Worm (Caenorhabditis elegans) whole organism, L2 larva: Measurements from ENCODE around the gene Y49F6C.8.

ENCODE experiments used
- F13H6.1 ChIP-seq: sonication (generic microtip); optimal IDR thresholded peaks from 2 replicates; lab custom pipeline; 2016; ENCODE audit warnings: missing genetic modification characterization, missing compliant biosample characterization
- blmp-1 ChIP-seq: sonication (generic microtip); optimal IDR thresholded peaks from 2 replicates; lab custom pipeline; 2017; ENCODE audit warnings: missing genetic modification characterization, mild to moderate bottlenecking, missing compliant biosample characterization, antibody characterized with exemption, moderate library complexity; ENCODE audit not compliant: insufficient read depth
- ceh-16 ChIP-seq: fragments of 150-350 bp; optimal IDR thresholded peaks from 2 replicates; lab custom pipeline; 2014; ENCODE audit warnings: missing biosample characterization, missing genetic modification characterization
- fos-1 ChIP-seq: fragments of 150-350 bp; optimal IDR thresholded peaks from 2 replicates; lab custom pipeline; 2014; ENCODE audit warnings: missing biosample characterization, missing genetic modification characterization
- nhr-21 ChIP-seq: fragments of 150-350 bp; optimal IDR thresholded peaks from 2 replicates; lab custom pipeline; 2014; ENCODE audit warnings: missing biosample characterization, missing genetic modification characterization
- nhr-237 ChIP-seq: fragments of 150-350 bp; optimal IDR thresholded peaks from 2 replicates; lab custom pipeline; 2014; ENCODE audit warnings: missing biosample characterization, missing genetic modification characterization
- skn-1 ChIP-seq: sonication (generic microtip); optimal IDR thresholded peaks from 2 replicates; lab custom pipeline; 2017; ENCODE audit warnings: missing biosample characterization, missing genetic modification characterization
- unc-39 ChIP-seq: fragments of 150-350 bp; optimal IDR thresholded peaks from 2 replicates; lab custom pipeline; 2014; ENCODE audit warnings: missing biosample characterization, missing genetic modification characterization
- unc-62 ChIP-seq: fragments of 150-350 bp; optimal IDR thresholded peaks from 2 replicates; lab custom pipeline; 2014; ENCODE audit warnings: missing biosample characterization, missing genetic modification reagents, missing genetic modification characterization
- zag-1 ChIP-seq: fragments of 150-350 bp; optimal IDR thresholded peaks from 2 replicates; lab custom pipeline; 2014; ENCODE audit warnings: missing biosample characterization, missing genetic modification characterization

ce11 chrII:3322257-3322656, 47.7 kb downstream of the Y49F6C.8 start, which contains the start of gene Y46D2A.1:
- no peak for TF ChIP-seq nhr-21 (tag; lab: Kevin White, UChicago)
- TF ChIP-seq F13H6.1 (tag; lab: Kevin White, UChicago), result no peak
- no peak for TF ChIP-seq unc-62 (GFP tag; lab: Kevin White, UChicago)
- TF ChIP-seq ceh-16 (tag; lab: Kevin White, UChicago), result no peak
- no peak for TF ChIP-seq blmp-1 (tag; lab: Kevin White, UChicago)
- no peak for TF ChIP-seq zag-1 (tag; lab: Kevin White, UChicago)
- no peak for TF ChIP-seq unc-39 (tag; lab: Kevin White, UChicago)
- TF ChIP-seq skn-1, result no peak
- no peak for TF ChIP-seq fos-1 (tag; lab: Kevin White, UChicago)
- no peak for TF ChIP-seq nhr-237 (tag; lab: Kevin White, UChicago)
